Worm (Caenorhabditis elegans) whole organism, L4 larva: Measurements from ENCODE around the gene fbxl-5.
A peak's percentile ranks its signal among the peaks of the same experiment; 100 is the strongest.

ENCODE experiments used
- F26F4.8 ChIP-seq: fragments of 200-800 bp; sonication (Bioruptor generic); conservative IDR thresholded peaks from 2 replicates; pipeline ENCODE4 v1.3.6; 2022; ENCODE audit warnings: missing genetic modification characterization, missing compliant biosample characterization
- F44E2.7 ChIP-seq: fragments of 200-800 bp; sonication (Bioruptor generic); IDR thresholded peaks from 2 replicates; pipeline ENCODE4 v2.1.2; 2022; ENCODE audit warnings: missing genetic modification characterization, missing compliant biosample characterization
- T20F7.1 ChIP-seq: fragments of 200-800 bp; sonication (Bioruptor generic); optimal IDR thresholded peaks from 2 replicates; lab custom pipeline; 2018; ENCODE audit warnings: mild to moderate bottlenecking, missing genetic modification characterization, missing compliant biosample characterization
- Y48G9A.11 ChIP-seq: fragments of 200-800 bp; sonication (Bioruptor generic); IDR thresholded peaks from 2 replicates; pipeline ENCODE4 v1.3.6; 2022; ENCODE audit warnings: missing genetic modification reagents, missing genetic modification characterization, missing compliant biosample characterization
- Y5F2A.4 ChIP-seq: fragments of 200-800 bp; sonication (Bioruptor generic); optimal IDR thresholded peaks from 2 replicates; lab custom pipeline; 2018; ENCODE audit warnings: mild to moderate bottlenecking, missing genetic modification characterization, missing compliant biosample characterization
- Y75B8A.6 ChIP-seq: fragments of 200-800 bp; sonication (Bioruptor generic); IDR thresholded peaks from 2 replicates; pipeline ENCODE4 v1.3.6; 2022; ENCODE audit warnings: missing genetic modification reagents, missing genetic modification characterization, missing compliant biosample characterization
- aha-1 ChIP-seq: fragments of 150-350 bp; peaks from one replicate; lab custom pipeline; 2014; ENCODE audit warnings: missing biosample characterization, missing genetic modification characterization
- ama-1 ChIP-seq: fragments of 150-350 bp; optimal IDR thresholded peaks from 2 replicates; lab custom pipeline; 2014; ENCODE audit warnings: inconsistent platforms, mixed read lengths
- arid-1 ChIP-seq: fragments of 200-800 bp; sonication (Bioruptor generic); conservative IDR thresholded peaks from 2 replicates; pipeline ENCODE4 v1.3.6; 2022; ENCODE audit warnings: missing genetic modification reagents, missing genetic modification characterization, missing compliant biosample characterization
- attf-4 ChIP-seq: sonication (generic microtip); optimal IDR thresholded peaks from 3 replicates; lab custom pipeline; 2017; ENCODE audit warnings: missing biosample characterization, missing genetic modification characterization
- ceh-20 ChIP-seq: fragments of 200-800 bp; sonication (Bioruptor generic); IDR thresholded peaks from 2 replicates; pipeline ENCODE4 v1.3.6; 2022; ENCODE audit warnings: missing genetic modification reagents, missing genetic modification characterization, missing compliant biosample characterization
- ceh-28 ChIP-seq: fragments of 150-350 bp; optimal IDR thresholded peaks from 2 replicates; lab custom pipeline; 2014; ENCODE audit warnings: missing biosample characterization, missing genetic modification reagents, missing genetic modification characterization
- daf-16 ChIP-seq, 3 experiments: sonication (generic microtip); optimal IDR thresholded peaks; 2 replicates each; lab custom pipeline; 2016 to 2017; ENCODE audit warnings: missing genetic modification characterization in 3 of 3, missing genetic modification reagents in 3 of 3, mild to moderate bottlenecking in 2 of 3, missing compliant biosample characterization in 2 of 3, missing biosample characterization in 1 of 3, moderate library complexity in 1 of 3
- daf-19 ChIP-seq: fragments of 200-800 bp; sonication (Bioruptor generic); conservative IDR thresholded peaks from 2 replicates; pipeline ENCODE4 v1.3.6; 2022; ENCODE audit warnings: missing genetic modification characterization, missing compliant biosample characterization
- dmd-6 ChIP-seq: fragments of 200-800 bp; sonication (Bioruptor generic); IDR thresholded peaks from 2 replicates; pipeline ENCODE4 v1.3.6; 2022; ENCODE audit warnings: missing genetic modification reagents, missing genetic modification characterization, missing compliant biosample characterization
- dpl-1 ChIP-seq: fragments of 150-350 bp; optimal IDR thresholded peaks from 2 replicates; lab custom pipeline; 2014; ENCODE audit warnings: missing biosample characterization, missing genetic modification reagents, missing genetic modification characterization
- dve-1 ChIP-seq: sonication (generic microtip); optimal IDR thresholded peaks from 2 replicates; lab custom pipeline; 2017; ENCODE audit warnings: antibody characterized with exemption, mild to moderate bottlenecking, missing genetic modification characterization, missing compliant biosample characterization; ENCODE audit not compliant: insufficient read depth
- egl-43 ChIP-seq: fragments of 200-800 bp; sonication (Bioruptor generic); IDR thresholded peaks from 2 replicates; pipeline ENCODE4 v1.3.6; 2022; ENCODE audit warnings: missing genetic modification reagents, missing genetic modification characterization, missing compliant biosample characterization
- fkh-10 ChIP-seq: fragments of 150-350 bp; optimal IDR thresholded peaks from 2 replicates; lab custom pipeline; 2014; ENCODE audit warnings: missing biosample characterization, missing genetic modification reagents, missing genetic modification characterization
- fos-1 ChIP-seq: fragments of 150-350 bp; optimal IDR thresholded peaks from 2 replicates; lab custom pipeline; 2014; ENCODE audit warnings: missing biosample characterization, missing genetic modification characterization
- hif-1 ChIP-seq, 2 experiments: sonication (generic microtip); optimal IDR thresholded peaks; 2 replicates each; lab custom pipeline; 2016 to 2017; ENCODE audit warnings: missing compliant biosample characterization in 2 of 2, missing genetic modification characterization in 2 of 2, missing genetic modification reagents in 2 of 2, missing genotype in 2 of 2, mild to moderate bottlenecking in 1 of 2
- hlh-11 ChIP-seq: fragments of 200-800 bp; sonication (Bioruptor generic); optimal IDR thresholded peaks from 2 replicates; lab custom pipeline; 2018; ENCODE audit warnings: mild to moderate bottlenecking, missing genetic modification characterization, missing compliant biosample characterization
- hlh-30 ChIP-seq: sonication (generic microtip); optimal IDR thresholded peaks from 2 replicates; lab custom pipeline; 2017; ENCODE audit warnings: antibody characterized with exemption, mild to moderate bottlenecking, missing genetic modification characterization, missing compliant biosample characterization; ENCODE audit not compliant: insufficient read depth
- lim-7 ChIP-seq: fragments of 200-800 bp; sonication (Bioruptor generic); IDR thresholded peaks from 2 replicates; pipeline ENCODE4 v1.3.6; 2022; ENCODE audit warnings: missing genetic modification characterization, missing compliant biosample characterization
- lin-1 ChIP-seq: fragments of 200-800 bp; sonication (Bioruptor generic); IDR thresholded peaks from 2 replicates; pipeline ENCODE4 v1.3.6; 2022; ENCODE audit warnings: missing genetic modification reagents, missing genetic modification characterization, missing compliant biosample characterization
- lin-13 ChIP-seq: fragments of 150-350 bp; optimal IDR thresholded peaks from 2 replicates; lab custom pipeline; 2014; ENCODE audit warnings: missing biosample characterization, missing genetic modification reagents, missing genetic modification characterization
- lir-3 ChIP-seq: sonication (generic microtip); optimal IDR thresholded peaks from 2 replicates; lab custom pipeline; 2016; ENCODE audit warnings: mild to moderate bottlenecking, missing genetic modification characterization, missing compliant biosample characterization
- lsy-2 ChIP-seq, 2 experiments: fragments of 150-350 bp in 1 of 2; sonication (generic microtip) in 1 of 2; optimal IDR thresholded peaks; 2 replicates each; lab custom pipeline; 2014 to 2017; ENCODE audit warnings: missing biosample characterization in 2 of 2, missing genetic modification characterization in 2 of 2
- madf-9 ChIP-seq: fragments of 200-800 bp; sonication (Bioruptor generic); conservative IDR thresholded peaks from 2 replicates; pipeline ENCODE4 v1.3.6; 2022; ENCODE audit warnings: missing genetic modification reagents, missing genetic modification characterization, missing compliant biosample characterization
- mdt-29 ChIP-seq: fragments of 200-800 bp; sonication (Bioruptor generic); IDR thresholded peaks from 2 replicates; pipeline ENCODE4 v1.3.6; 2022; ENCODE audit warnings: missing genetic modification reagents, missing genetic modification characterization, missing compliant biosample characterization
- mep-1 ChIP-seq: fragments of 150-350 bp; sonication (generic microtip); optimal IDR thresholded peaks from 3 replicates; lab custom pipeline; 2014; ENCODE audit warnings: missing biosample characterization, missing genetic modification characterization
- mes-2 ChIP-seq: sonication (generic microtip); optimal IDR thresholded peaks from 2 replicates; lab custom pipeline; 2016; ENCODE audit warnings: missing genotype, mild to moderate bottlenecking, missing genetic modification characterization, missing compliant biosample characterization; ENCODE audit not compliant: poor library complexity, severe bottlenecking
- nhr-10 ChIP-seq: fragments of 150-350 bp; optimal IDR thresholded peaks from 2 replicates; lab custom pipeline; 2014; ENCODE audit warnings: missing biosample characterization, missing genetic modification characterization
- nhr-28 ChIP-seq: fragments of 150-350 bp; optimal IDR thresholded peaks from 2 replicates; lab custom pipeline; 2014; ENCODE audit warnings: missing biosample characterization, missing genetic modification characterization
- nhr-48 ChIP-seq: sonication (generic microtip); optimal IDR thresholded peaks from 2 replicates; lab custom pipeline; 2016; ENCODE audit warnings: mild to moderate bottlenecking, missing genetic modification characterization, missing compliant biosample characterization
- nhr-6 ChIP-seq: fragments of 150-350 bp; optimal IDR thresholded peaks from 2 replicates; lab custom pipeline; 2014; ENCODE audit warnings: missing biosample characterization, missing genetic modification characterization
- nhr-77 ChIP-seq: fragments of 150-350 bp; optimal IDR thresholded peaks from 2 replicates; lab custom pipeline; 2014; ENCODE audit warnings: missing biosample characterization, missing genetic modification characterization
- pha-4 ChIP-seq, 2 experiments: fragments of 150-350 bp in 1 of 2; fragments of 200-800 bp in 1 of 2; sonication (Bioruptor generic) in 1 of 2; IDR thresholded peaks in 1 of 2; optimal IDR thresholded peaks in 1 of 2; 2 replicates each; pipeline versions ENCODE4 v1.3.6 to Lab custom; 2014 to 2022; ENCODE audit warnings: missing genetic modification characterization in 2 of 2, missing genetic modification reagents in 2 of 2, missing biosample characterization in 1 of 2, missing compliant biosample characterization in 1 of 2
- pqm-1 ChIP-seq: sonication (generic microtip); optimal IDR thresholded peaks from 2 replicates; lab custom pipeline; 2017; ENCODE audit warnings: missing biosample characterization, missing genetic modification characterization
- rbr-2 ChIP-seq: sonication (generic microtip); optimal IDR thresholded peaks from 2 replicates; lab custom pipeline; 2016; ENCODE audit warnings: missing genotype, missing genetic modification characterization, missing compliant biosample characterization
- tag-97 ChIP-seq: fragments of 200-800 bp; sonication (Bioruptor generic); IDR thresholded peaks from 2 replicates; pipeline ENCODE4 v1.3.6; 2022; ENCODE audit warnings: missing genetic modification characterization, missing compliant biosample characterization
- zag-1 ChIP-seq: fragments of 150-350 bp; optimal IDR thresholded peaks from 2 replicates; lab custom pipeline; 2014; ENCODE audit warnings: missing biosample characterization, missing genetic modification characterization
- zfp-2 ChIP-seq: sonication (generic microtip); optimal IDR thresholded peaks from 2 replicates; lab custom pipeline; 2016; ENCODE audit warnings: mild to moderate bottlenecking, missing genetic modification characterization, missing compliant biosample characterization
- zip-11 ChIP-seq: fragments of 200-800 bp; sonication (Bioruptor generic); IDR thresholded peaks from 2 replicates; pipeline ENCODE4 v1.3.6; 2022; ENCODE audit warnings: missing genetic modification characterization, missing compliant biosample characterization
- ztf-7 ChIP-seq: fragments of 150-350 bp; optimal IDR thresholded peaks from 2 replicates; lab custom pipeline; 2014; ENCODE audit warnings: missing biosample characterization, missing genetic modification characterization

Gene fbxl-5

DNA sequence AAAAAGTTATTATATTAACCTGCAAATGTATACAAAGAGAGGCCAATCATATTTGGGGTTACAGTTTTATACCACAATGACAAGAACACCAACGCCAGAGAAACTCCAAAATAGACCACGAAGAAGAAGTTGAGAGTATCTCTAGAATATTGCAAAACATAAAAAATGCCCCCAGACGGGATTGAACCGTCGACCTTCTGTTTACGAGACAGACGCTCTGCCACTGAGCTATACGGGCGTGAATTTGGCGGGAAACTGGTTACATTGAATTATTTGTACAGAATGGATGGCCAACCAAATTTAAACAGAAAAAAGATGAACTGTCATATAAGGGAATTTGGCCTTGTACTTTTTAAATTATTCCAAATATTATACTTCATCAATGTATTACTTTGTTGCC lies 12.2 kb upstream of the fbxl-5 start (continued):
- TF ChIP-seq ztf-7 (tag; lab: Kevin White, UChicago) (peak; percentile 35), Y5F2A.4 (peak; percentile 52), nhr-28 (peak; percentile 7), hlh-30 (tag; lab: Kevin White, UChicago) (peak; percentile 64), T20F7.1 (GFP tag; lab: Kevin White, UChicago) (peak; percentile 6), pha-4 (GFP tag; IDR thresholded peaks at IDR 0.05; lab: Robert Waterston, UW) (peak; percentile 25; the same call in 1 of the 2 replicates), pha-4 (tag; optimal IDR thresholded peaks at IDR 0.05; lab: Kevin White, UChicago) (no peak), nhr-10 (tag; lab: Kevin White, UChicago) (no peak), dpl-1 (peak; percentile 38), rbr-2 (peak; percentile 56), lir-3 (no peak), lin-13 (GFP tag; lab: Kevin White, UChicago) (no peak)

DNA sequence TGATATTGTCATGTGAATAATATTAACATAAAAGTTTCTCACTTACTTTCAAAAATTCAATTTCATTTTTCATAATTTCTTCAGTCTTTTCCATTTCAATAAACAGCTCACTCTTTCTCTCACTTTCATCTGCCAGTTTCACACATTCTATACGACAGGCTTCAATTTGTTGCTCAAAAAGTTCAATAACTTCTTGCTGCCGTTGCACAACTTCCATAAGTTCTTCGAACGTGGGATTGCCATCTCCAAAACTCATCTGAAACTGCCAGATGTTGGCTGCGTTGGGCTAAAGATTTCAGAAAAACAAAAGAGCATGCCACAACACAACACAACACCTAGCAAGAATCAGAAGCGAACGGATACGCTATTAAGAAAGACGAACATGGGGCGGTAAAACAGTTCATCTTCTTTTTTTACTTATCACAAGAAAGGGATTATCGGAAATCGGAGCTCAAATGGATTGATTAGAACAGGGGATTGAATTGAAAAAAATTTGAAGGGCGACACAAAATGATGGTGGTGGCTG lies 9.4 kb upstream of the fbxl-5 start:
- TF ChIP-seq lsy-2 (tag; optimal IDR thresholded peaks at IDR 0.05; lab: Kevin White, UChicago) (peak in 1 of 2 experiments; percentile 32), ama-1 (lab: Kevin White, UChicago) (peak; percentile 46), lim-7 (GFP tag; lab: Robert Waterston, UW) (0 out of 2 replicates have a peak, but pooled peaks have one; percentile 26), arid-1 (GFP tag; lab: Robert Waterston, UW) (no peak), Y5F2A.4 (peak; percentile 1), zfp-2 (tag; lab: Kevin White, UChicago) (no peak), nhr-48 (peak; percentile 13), egl-43 (0 out of 2 replicates have a peak, but pooled peaks have one; percentile 24), zip-11 (GFP tag; lab: Robert Waterston, UW) (0 out of 2 replicates have a peak, but pooled peaks have one; percentile 9), pqm-1 (no peak), mep-1 (peak; percentile 26), aha-1 (tag; lab: Kevin White, UChicago) (peak; percentile 83)
- TF ChIP-seq, all 104 proteins: peak for 9

DNA sequence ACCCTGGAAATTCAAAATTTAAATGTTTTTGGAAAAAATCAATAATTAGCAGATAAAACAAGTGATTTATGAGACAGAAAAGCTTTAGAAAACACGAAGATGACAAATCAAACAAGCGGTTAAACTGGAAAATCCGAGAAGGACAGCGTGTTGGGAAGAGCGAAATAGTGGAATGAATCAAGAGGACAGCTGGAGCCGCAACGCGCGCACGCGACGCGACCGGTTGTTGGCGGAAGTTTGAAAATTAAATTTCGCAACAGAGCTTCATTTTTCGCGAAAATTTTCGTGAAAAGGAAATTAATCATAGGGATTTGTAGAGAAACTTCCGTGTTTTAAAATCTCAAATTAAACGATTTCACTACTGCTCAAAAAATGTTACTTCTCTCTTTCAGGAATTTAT lies 7.8 kb upstream of the fbxl-5 start, which contains the start of gene clic-1:
TSS of gene clic-1 (minus strand) at position 3 of the 400 bp plus-strand sequence.
- TF ChIP-seq ztf-7 (tag; lab: Kevin White, UChicago) (no peak), Y5F2A.4 (no peak), dmd-6 (no peak; the same call in 1 of the 2 replicates), ceh-28 (no peak), pqm-1 (no peak), F44E2.7 (no peak), dve-1 (tag; lab: Kevin White, UChicago) (peak; percentile 29), mes-2 (tag; lab: Kevin White, UChicago) (peak; percentile 56), F26F4.8 (GFP tag; lab: Robert Waterston, UW) (no peak), zag-1 (tag; lab: Kevin White, UChicago) (no peak), hlh-11 (tag; lab: Kevin White, UChicago) (peak; percentile 89), madf-9 (GFP tag; lab: Robert Waterston, UW) (no peak), zip-11 (GFP tag; lab: Robert Waterston, UW) (no peak), dpl-1 (peak; percentile 92), daf-19 (no peak), fkh-10 (GFP tag; lab: Kevin White, UChicago) (peak; percentile 43), nhr-77 (tag; lab: Kevin White, UChicago) (no peak), Y75B8A.6 (GFP tag; lab: Robert Waterston, UW) (no peak), ceh-20 (GFP tag; lab: Robert Waterston, UW) (no peak), nhr-6 (tag; lab: Kevin White, UChicago) (peak; percentile 16), lim-7 (GFP tag; lab: Robert Waterston, UW) (no peak), hlh-30 (tag; lab: Kevin White, UChicago) (peak; percentile 74), egl-43 (no peak), mdt-29 (no peak), daf-16 (GFP tag; optimal IDR thresholded peaks at IDR 0.05; lab: Kevin White, UChicago) (no peak), daf-16 (tag; optimal IDR thresholded peaks at IDR 0.05; lab: Kevin White, UChicago) (peak; percentile 31), lin-1 (GFP tag; lab: Robert Waterston, UW) (no peak), attf-4 (no peak), pha-4 (GFP tag; IDR thresholded peaks at IDR 0.05; lab: Robert Waterston, UW) (no peak), pha-4 (tag; optimal IDR thresholded peaks at IDR 0.05; lab: Kevin White, UChicago) (no peak), tag-97 (GFP tag; lab: Robert Waterston, UW) (no peak), Y48G9A.11 (GFP tag; lab: Robert Waterston, UW) (no peak), hif-1 (tag; optimal IDR thresholded peaks at IDR 0.05; lab: Kevin White, UChicago) (peak in 1 of 2 experiments; percentile 30), nhr-10 (tag; lab: Kevin White, UChicago) (no peak), fos-1 (tag; lab: Kevin White, UChicago) (no peak)
